Fruit fly (Drosophila melanogaster) whole organism, prepupa: ENCODE results near the gene CG7573.

Experiments used
- CG11762 ChIP-seq: fragments of 200-800 bp; sonication (Bioruptor generic); optimal IDR thresholded peaks from 3 replicates; lab custom pipeline; 2016; ENCODE audit warnings: missing biosample characterization, missing genetic modification characterization; ENCODE audit not compliant: insufficient read depth
- CG11902 ChIP-seq: fragments of 200-800 bp; sonication (Bioruptor generic); optimal IDR thresholded peaks from 3 replicates; lab custom pipeline; 2016; ENCODE audit warnings: missing biosample characterization, missing genetic modification characterization
- CG15336 ChIP-seq: fragments of 200-800 bp; sonication (Bioruptor generic); IDR thresholded peaks from 2 replicates; pipeline ENCODE4 v1.3.6; 2022; ENCODE audit warnings: missing biosample characterization, missing genetic modification characterization
- CG1621 ChIP-seq: fragments of 200-800 bp; sonication (Bioruptor generic); optimal IDR thresholded peaks from 3 replicates; lab custom pipeline; 2018; ENCODE audit warnings: missing biosample characterization, mild to moderate bottlenecking, missing genetic modification characterization
- CG16779 ChIP-seq: fragments of 200-800 bp; sonication (Bioruptor generic); optimal IDR thresholded peaks from 3 replicates; lab custom pipeline; 2017; ENCODE audit warnings: missing biosample characterization, mild to moderate bottlenecking, missing genetic modification characterization
- CG3032 ChIP-seq: fragments of 200-800 bp; optimal IDR thresholded peaks from 2 replicates; lab custom pipeline; 2019; ENCODE audit warnings: missing biosample characterization, mild to moderate bottlenecking, missing genetic modification characterization, moderate library complexity
- CG34406 ChIP-seq: fragments of 200-800 bp; sonication (Bioruptor generic); optimal IDR thresholded peaks from 3 replicates; lab custom pipeline; 2016; ENCODE audit warnings: missing biosample characterization, missing genetic modification characterization
- CG4318 ChIP-seq: fragments of 200-800 bp; sonication (Bioruptor generic); optimal IDR thresholded peaks from 3 replicates; lab custom pipeline; 2017; ENCODE audit warnings: missing biosample characterization, mild to moderate bottlenecking, missing genetic modification characterization
- CG6163 ChIP-seq: fragments of 200-800 bp; sonication (Bioruptor generic); IDR thresholded peaks from 3 replicates; pipeline ENCODE4 v1.3.6; 2022; ENCODE audit warnings: missing biosample characterization, missing genetic modification characterization
- CG6276 ChIP-seq: fragments of 200-800 bp; sonication (Bioruptor generic); optimal IDR thresholded peaks from 2 replicates; lab custom pipeline; 2017; ENCODE audit warnings: missing biosample characterization, mild to moderate bottlenecking, missing genetic modification characterization
- CG6792 ChIP-seq: fragments of 200-800 bp; sonication (Bioruptor generic); optimal IDR thresholded peaks from 3 replicates; lab custom pipeline; 2016; ENCODE audit warnings: missing biosample characterization, missing genetic modification characterization
- CG6808 ChIP-seq: fragments of 200-800 bp; sonication (Bioruptor generic); optimal IDR thresholded peaks from 3 replicates; lab custom pipeline; 2017; ENCODE audit warnings: missing biosample characterization, missing genetic modification characterization, mild to moderate bottlenecking, moderate library complexity, missing genetic modification reagents
- CG6854 ChIP-seq: fragments of 200-800 bp; sonication (Bioruptor generic); optimal IDR thresholded peaks from 2 replicates; lab custom pipeline; 2017; ENCODE audit warnings: missing biosample characterization, mild to moderate bottlenecking, missing genetic modification characterization
- CG8119 ChIP-seq: fragments of 200-800 bp; sonication (Bioruptor generic); IDR thresholded peaks from 3 replicates; pipeline ENCODE4 v1.3.6; 2022; ENCODE audit warnings: missing biosample characterization, missing genetic modification characterization
- CG8319 ChIP-seq: fragments of 200-800 bp; sonication (Bioruptor generic); optimal IDR thresholded peaks from 3 replicates; lab custom pipeline; 2016; ENCODE audit warnings: missing biosample characterization, missing genetic modification characterization
- CG8632 ChIP-seq: fragments of 200-800 bp; sonication (Bioruptor generic); optimal IDR thresholded peaks from 3 replicates; lab custom pipeline; 2016; ENCODE audit warnings: missing biosample characterization, missing genetic modification characterization
- CG9139 ChIP-seq: fragments of 200-800 bp; sonication (Bioruptor generic); optimal IDR thresholded peaks from 3 replicates; lab custom pipeline; 2017; ENCODE audit warnings: missing biosample characterization, mild to moderate bottlenecking, missing genetic modification characterization
- Eip75B ChIP-seq: fragments of 200-800 bp; sonication (Bioruptor generic); optimal IDR thresholded peaks from 3 replicates; lab custom pipeline; 2016; ENCODE audit warnings: missing biosample characterization, missing genetic modification characterization
- Eip78C ChIP-seq: fragments of 200-800 bp; sonication (Bioruptor generic); peaks from one replicate; lab custom pipeline; 2016; ENCODE audit warnings: missing biosample characterization, missing genetic modification characterization
- Ets21C ChIP-seq: fragments of 200-800 bp; sonication (Bioruptor generic); optimal IDR thresholded peaks from 3 replicates; lab custom pipeline; 2016; ENCODE audit warnings: missing biosample characterization, missing genetic modification characterization
- Ets96B ChIP-seq: fragments of 200-800 bp; optimal IDR thresholded peaks from 2 replicates; lab custom pipeline; 2019; ENCODE audit warnings: missing biosample characterization, mild to moderate bottlenecking, missing genetic modification characterization, moderate library complexity
- Hr38 ChIP-seq: sonication (Bioruptor generic); optimal IDR thresholded peaks from 2 replicates; lab custom pipeline; 2016; ENCODE audit warnings: missing biosample characterization, missing genetic modification characterization
- Hr4 ChIP-seq: fragments of 200-800 bp; sonication (Bioruptor generic); optimal IDR thresholded peaks from 3 replicates; lab custom pipeline; 2016; ENCODE audit warnings: missing biosample characterization, missing genetic modification characterization
- Met ChIP-seq: fragments of 200-800 bp; sonication (Bioruptor generic); optimal IDR thresholded peaks from 3 replicates; lab custom pipeline; 2016; ENCODE audit warnings: missing biosample characterization, missing genetic modification characterization
- OdsH ChIP-seq: fragments of 200-800 bp; sonication (Bioruptor generic); optimal IDR thresholded peaks from 3 replicates; lab custom pipeline; 2016; ENCODE audit warnings: missing biosample characterization, missing genetic modification characterization
- Smox ChIP-seq: fragments of 200-800 bp; sonication (Bioruptor generic); optimal IDR thresholded peaks from 3 replicates; lab custom pipeline; 2016; ENCODE audit warnings: missing biosample characterization, missing genetic modification characterization
- Sox102F ChIP-seq: fragments of 200-800 bp; sonication (Bioruptor generic); optimal IDR thresholded peaks from 2 replicates; lab custom pipeline; 2016; ENCODE audit warnings: missing biosample characterization, mild to moderate bottlenecking, missing genetic modification characterization
- Sox14 ChIP-seq: fragments of 200-800 bp; sonication (Bioruptor generic); optimal IDR thresholded peaks from 3 replicates; lab custom pipeline; 2016; ENCODE audit warnings: missing biosample characterization, missing genetic modification characterization
- Sox15 ChIP-seq: fragments of 200-800 bp; sonication (Bioruptor generic); optimal IDR thresholded peaks from 3 replicates; lab custom pipeline; 2016; ENCODE audit warnings: missing biosample characterization, missing genetic modification characterization
- achi ChIP-seq: fragments of 200-800 bp; sonication (Bioruptor generic); optimal IDR thresholded peaks from 3 replicates; lab custom pipeline; 2016; ENCODE audit warnings: missing biosample characterization, missing genetic modification characterization
- acj6 ChIP-seq: fragments of 200-800 bp; sonication (Bioruptor generic); optimal IDR thresholded peaks from 3 replicates; lab custom pipeline; 2016; ENCODE audit warnings: missing biosample characterization, missing genetic modification characterization
- dac ChIP-seq: fragments of 200-800 bp; sonication (Bioruptor generic); optimal IDR thresholded peaks from 2 replicates; lab custom pipeline; 2017; ENCODE audit warnings: missing biosample characterization, mild to moderate bottlenecking, missing genetic modification characterization
- eg ChIP-seq: fragments of 200-800 bp; sonication (Bioruptor generic); IDR thresholded peaks from 3 replicates; pipeline ENCODE4 v1.3.6; 2022; ENCODE audit warnings: missing biosample characterization, missing genetic modification characterization
- esn ChIP-seq: fragments of 200-800 bp; sonication (Bioruptor generic); optimal IDR thresholded peaks from 2 replicates; lab custom pipeline; 2016; ENCODE audit warnings: missing biosample characterization, mild to moderate bottlenecking, missing genetic modification characterization, moderate library complexity
- fkh ChIP-seq: fragments of 200-800 bp; sonication (Bioruptor generic); optimal IDR thresholded peaks from 3 replicates; lab custom pipeline; 2017; ENCODE audit warnings: missing biosample characterization, mild to moderate bottlenecking, missing genetic modification characterization, moderate library complexity
- lz ChIP-seq: fragments of 200-800 bp; sonication (Bioruptor generic); optimal IDR thresholded peaks from 3 replicates; lab custom pipeline; 2016; ENCODE audit warnings: missing biosample characterization, missing genetic modification characterization
- net ChIP-seq: fragments of 200-800 bp; sonication (Bioruptor generic); optimal IDR thresholded peaks from 3 replicates; lab custom pipeline; 2016; ENCODE audit warnings: missing biosample characterization, missing genetic modification characterization
- spab ChIP-seq: fragments of 200-800 bp; sonication (Bioruptor generic); optimal IDR thresholded peaks from 2 replicates; lab custom pipeline; 2017; ENCODE audit warnings: missing biosample characterization, mild to moderate bottlenecking, missing genetic modification characterization, missing genetic modification reagents
- ss ChIP-seq, 2 experiments: fragments of 200-800 bp; sonication (Bioruptor generic); optimal IDR thresholded peaks; 2 replicates in 1 of 2; 3 replicates in 1 of 2; lab custom pipeline; 2017 to 2018; ENCODE audit warnings: mild to moderate bottlenecking in 2 of 2, missing biosample characterization in 2 of 2, missing genetic modification characterization in 2 of 2, moderate library complexity in 1 of 2
- svp ChIP-seq: fragments of 200-800 bp; sonication (Bioruptor generic); peaks from one replicate; lab custom pipeline; 2016; ENCODE audit warnings: missing biosample characterization, missing genetic modification characterization
- topi ChIP-seq: fragments of 200-800 bp; sonication (Bioruptor generic); optimal IDR thresholded peaks from 3 replicates; lab custom pipeline; 2016; ENCODE audit warnings: missing biosample characterization, missing genetic modification characterization
- vri ChIP-seq: fragments of 200-800 bp; sonication (Bioruptor generic); optimal IDR thresholded peaks from 3 replicates; lab custom pipeline; 2016; ENCODE audit warnings: missing biosample characterization, mild to moderate bottlenecking, missing genetic modification characterization

The CG7573 gene

dm6 chr3L:11285066-11285465 is 26.5 kb upstream of the CG7573 start (continued):
- TF ChIP-seq spab = no peak
- TF ChIP-seq Ets96B = peak; percentile 9

dm6 chr3L:11285572-11286276 is 25.8 kb upstream of the CG7573 start:
- TF ChIP-seq Met (GFP tag; lab: Kevin White, UChicago) = no peak
- no peak for TF ChIP-seq CG6792 (GFP tag; lab: Kevin White, UChicago)
- no peak for TF ChIP-seq dac
- no peak for TF ChIP-seq Hr38 (GFP tag; lab: Kevin White, UChicago)
- TF ChIP-seq CG8119 (GFP tag; lab: Robert Waterston, UW) = no peak
- TF ChIP-seq CG6854 (GFP tag; lab: Kevin White, UChicago) = no peak
- TF ChIP-seq CG34406 (GFP tag; lab: Kevin White, UChicago) = no peak
- TF ChIP-seq fkh = peak; percentile 72
- no peak for TF ChIP-seq CG4318
- no peak for TF ChIP-seq achi (GFP tag; lab: Kevin White, UChicago)
- no peak for TF ChIP-seq CG15336 (GFP tag; lab: Robert Waterston, UW)
- no peak for TF ChIP-seq CG8319 (GFP tag; lab: Kevin White, UChicago)
- TF ChIP-seq CG3032 (tag; lab: Kevin White, UChicago) = no peak
- no peak for TF ChIP-seq Sox14 (GFP tag; lab: Kevin White, UChicago)
- peak; percentile 25 for TF ChIP-seq svp (GFP tag; lab: Kevin White, UChicago)
- no peak for TF ChIP-seq Smox (GFP tag; lab: Kevin White, UChicago)
- TF ChIP-seq CG6808 (GFP tag; lab: Kevin White, UChicago) = no peak
- TF ChIP-seq Sox15 = no peak
- TF ChIP-seq Sox102F (GFP tag; lab: Kevin White, UChicago) = no peak
- TF ChIP-seq Hr4 (GFP tag; lab: Kevin White, UChicago) = no peak
- TF ChIP-seq CG11762 (GFP tag; lab: Kevin White, UChicago) = no peak
- no peak for TF ChIP-seq CG1621 (tag; lab: Kevin White, UChicago)
- TF ChIP-seq OdsH (GFP tag; lab: Kevin White, UChicago) = no peak
- TF ChIP-seq CG6163 = 0 out of 3 replicates have a peak, but pooled peaks have one; percentile 28
- TF ChIP-seq acj6 = no peak

- TF ChIP-seq CG6808 (GFP tag; lab: Kevin White, UChicago) (no peak), fkh (peak; percentile 79), CG11762 (GFP tag; lab: Kevin White, UChicago) (no peak), Eip78C (GFP tag; lab: Kevin White, UChicago) (peak; percentile 53), CG6854 (GFP tag; lab: Kevin White, UChicago) (no peak), CG9139 (no peak), acj6 (no peak), net (no peak), Sox102F (GFP tag; lab: Kevin White, UChicago) (no peak), Ets96B (no peak)
Measured at dm6 chr3L:11286603-11287011, 24.9 kb upstream of the CG7573 start.

dm6 chr3L:11287977-11288376 is 23.6 kb upstream of the CG7573 start:
- TF ChIP-seq CG16779 (tag; lab: Kevin White, UChicago) (no peak), CG11902 (GFP tag; lab: Kevin White, UChicago) (no peak), CG34406 (GFP tag; lab: Kevin White, UChicago) (peak; percentile 23), vri (GFP tag; lab: Kevin White, UChicago) (peak; percentile 5), CG15336 (GFP tag; lab: Robert Waterston, UW) (no peak), topi (peak; percentile 11), svp (GFP tag; lab: Kevin White, UChicago) (peak; percentile 13), dac (no peak), CG4318 (no peak), Eip78C (GFP tag; lab: Kevin White, UChicago) (peak; percentile 58), Ets21C (GFP tag; lab: Kevin White, UChicago) (no peak), Eip75B (no peak), esn (peak; percentile 33), CG6808 (GFP tag; lab: Kevin White, UChicago) (no peak), eg (GFP tag; lab: Robert Waterston, UW) (no peak), CG6276 (GFP tag; lab: Kevin White, UChicago) (no peak), lz (GFP tag; lab: Kevin White, UChicago) (no peak), CG11762 (GFP tag; lab: Kevin White, UChicago) (no peak), fkh (no peak), Sox102F (GFP tag; lab: Kevin White, UChicago) (peak; percentile 12), CG8119 (GFP tag; lab: Robert Waterston, UW) (no peak), Met (GFP tag; lab: Kevin White, UChicago) (peak; percentile 31), CG8632 (no peak), ss (GFP tag; optimal IDR thresholded peaks at IDR 0.05; lab: Kevin White, UChicago) (no peak), OdsH (GFP tag; lab: Kevin White, UChicago) (no peak)
